Fruit fly (Drosophila melanogaster) whole organism: Measurements from ENCODE around the gene CG5290.

Experiments
- CG8478 ChIP-seq: fragments of >200 bp; optimal IDR thresholded peaks from 2 replicates; lab custom pipeline; 2018; ENCODE audit warnings: inconsistent platforms
- Dll ChIP-seq: fragments of >200 bp; optimal IDR thresholded peaks from 2 replicates; lab custom pipeline; 2017
- EcR ChIP-seq, 2 experiments: fragments of >200 bp; optimal IDR thresholded peaks; 2 replicates each; lab custom pipeline; 2017; ENCODE audit warnings: missing biosample characterization in 2 of 2, missing genetic modification characterization in 2 of 2, missing genetic modification reagents in 2 of 2
- pan ChIP-seq: fragments of >200 bp; optimal IDR thresholded peaks from 2 replicates; lab custom pipeline; 2017
- psq ChIP-seq: fragments of >200 bp; optimal IDR thresholded peaks from 2 replicates; lab custom pipeline; 2017
- usp ChIP-seq: fragments of >200 bp; optimal IDR thresholded peaks from 2 replicates; lab custom pipeline; 2017; ENCODE audit warnings: missing biosample characterization, missing genetic modification characterization, mixed read lengths

Gene CG5290

DNA sequence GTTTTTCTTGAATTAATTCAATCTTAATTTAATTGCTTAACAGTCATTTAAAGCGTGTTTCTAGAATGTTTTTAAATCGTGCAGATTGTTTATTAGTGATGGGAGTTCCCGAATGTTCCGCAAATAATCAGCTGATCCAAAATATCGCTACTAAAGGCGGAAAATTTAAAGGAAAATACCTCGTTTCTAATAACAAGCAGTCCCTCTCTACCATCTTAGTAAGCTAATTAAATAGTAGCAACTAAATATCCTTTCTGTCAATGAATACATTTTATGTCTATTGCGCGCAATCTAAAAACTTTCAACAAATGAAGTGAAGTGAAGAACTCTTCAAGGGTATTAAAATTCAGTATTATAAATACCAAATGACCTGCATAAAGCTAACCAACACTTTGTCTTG, at the start of gene CG5290:
Gene CG5290, minus strand, starts transcription at position 118 of the 400 bp plus-strand sequence.
- TF ChIP-seq psq (lab: Kevin White, UChicago) = no peak
- no peak for TF ChIP-seq Dll
- no peak for TF ChIP-seq CG8478
- TF ChIP-seq usp (GFP tag; lab: Kevin White, UChicago) = no peak
- TF ChIP-seq EcR (GFP tag; optimal IDR thresholded peaks at IDR 0.05; lab: Kevin White, UChicago) = no peak
- TF ChIP-seq pan (lab: Kevin White, UChicago) = no peak

DNA sequence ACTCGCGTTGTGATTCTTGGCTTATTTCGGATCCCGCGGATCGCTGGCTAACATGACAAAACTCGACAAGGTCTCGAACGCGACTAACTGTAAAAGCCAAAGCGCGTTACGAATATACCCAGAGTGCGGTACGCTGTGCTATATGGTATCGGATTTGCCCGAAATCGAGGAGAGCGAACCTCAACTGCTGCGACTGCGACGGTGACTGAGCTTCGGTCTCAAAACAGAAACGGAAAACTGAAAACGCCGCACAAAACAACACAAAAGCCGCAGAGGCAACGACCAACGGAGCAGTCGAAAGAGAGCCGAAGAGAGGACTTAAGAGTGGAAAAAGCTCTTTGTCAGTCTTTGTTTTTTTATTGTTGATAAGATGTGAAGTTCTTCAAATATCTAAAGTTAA, 49.2 kb upstream of the CG5290 start:
- TF ChIP-seq CG8478 (no peak), EcR (GFP tag; optimal IDR thresholded peaks at IDR 0.05; lab: Kevin White, UChicago) (no peak), Dll (no peak), pan (lab: Kevin White, UChicago) (no peak), usp (GFP tag; lab: Kevin White, UChicago) (no peak), psq (lab: Kevin White, UChicago) (no peak)

DNA sequence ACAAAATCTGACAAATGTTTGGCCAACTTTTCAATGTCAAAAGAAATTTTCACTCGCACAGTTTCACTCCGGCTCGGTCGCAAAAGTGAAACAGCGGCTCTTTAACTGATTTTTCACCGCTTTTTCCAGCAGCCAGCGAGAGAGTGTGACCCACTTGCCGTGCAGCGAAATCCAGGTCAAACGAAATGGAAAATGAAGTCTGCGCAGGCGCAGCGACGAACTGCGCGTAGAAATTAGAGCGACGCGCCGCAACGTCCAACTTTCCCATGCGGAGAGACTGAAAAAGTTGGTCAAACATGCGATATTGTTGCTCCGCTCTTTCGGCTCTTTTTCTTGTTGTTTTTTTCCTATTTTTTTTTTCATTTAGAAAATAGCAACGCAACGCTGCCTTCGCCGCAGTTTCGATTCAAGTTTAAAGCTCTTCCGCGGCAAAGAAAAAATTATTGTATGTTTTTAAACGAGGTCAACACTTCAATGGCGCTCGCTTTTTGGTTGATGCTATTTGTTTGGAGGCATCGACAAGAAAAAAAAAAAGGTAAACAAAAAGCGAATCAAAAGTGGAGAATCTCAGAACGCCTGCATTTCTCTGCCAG, 48.0 kb upstream of the CG5290 start:
- TF ChIP-seq EcR (GFP tag; optimal IDR thresholded peaks at IDR 0.05; lab: Kevin White, UChicago) (no peak), pan (lab: Kevin White, UChicago) (peak; percentile 50)

DNA sequence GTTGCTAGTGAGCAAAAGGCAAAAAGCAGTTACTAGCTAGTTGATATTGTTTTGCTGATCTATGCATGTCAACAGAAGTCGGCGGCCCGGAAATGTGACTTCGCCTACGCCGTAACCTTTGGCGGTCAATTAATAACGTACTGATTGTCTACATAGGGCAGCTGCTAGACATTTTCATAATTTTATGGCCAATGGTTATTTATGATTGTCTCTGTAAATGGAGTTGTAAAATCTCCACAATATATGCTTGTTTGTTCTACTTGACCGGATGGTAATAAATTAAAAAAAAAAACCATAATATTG, 46.6 kb upstream of the CG5290 start:
- TF ChIP-seq pan (lab: Kevin White, UChicago) = no peak
- no peak for TF ChIP-seq psq (lab: Kevin White, UChicago)
- no peak for TF ChIP-seq usp (GFP tag; lab: Kevin White, UChicago)
- TF ChIP-seq Dll = no peak
- TF ChIP-seq EcR (GFP tag; optimal IDR thresholded peaks at IDR 0.05; lab: Kevin White, UChicago) = no peak
- no peak for TF ChIP-seq CG8478

DNA sequence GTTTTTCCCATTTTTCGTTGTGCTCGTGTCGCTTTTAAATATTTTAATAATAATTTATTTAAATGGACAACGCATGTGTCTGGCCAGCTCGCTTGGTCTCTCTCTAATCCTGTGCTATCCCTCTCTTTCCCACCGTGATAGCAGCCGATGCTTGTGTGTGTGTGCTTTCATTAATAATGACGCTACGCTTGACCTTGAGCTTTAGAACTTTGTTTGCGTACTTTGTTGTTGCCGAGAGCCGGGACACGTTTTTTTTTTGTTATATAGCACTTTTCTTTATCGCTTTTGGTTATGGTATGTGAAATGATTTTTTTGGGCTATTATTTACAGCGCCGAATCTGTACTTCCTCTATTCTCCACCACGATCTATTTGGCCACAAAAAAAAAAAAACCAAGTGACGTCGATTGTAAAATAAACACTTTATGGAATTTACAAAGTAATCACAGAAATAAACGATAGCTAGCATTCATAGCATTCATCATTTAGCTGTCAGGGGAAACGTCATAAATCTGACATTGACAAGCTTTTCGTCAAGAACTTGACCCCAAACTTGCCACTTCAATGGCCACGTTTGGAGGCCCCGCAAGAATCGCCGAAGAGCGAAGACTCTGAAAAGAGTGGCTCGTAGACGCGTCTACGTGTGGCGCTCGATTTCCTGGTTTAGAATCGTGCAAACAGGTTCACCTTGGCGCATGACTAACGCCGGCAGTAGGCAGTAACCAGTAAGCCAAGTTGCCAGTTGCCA, 46.0 kb upstream of the CG5290 start:
- TF ChIP-seq psq (lab: Kevin White, UChicago) (no peak), EcR (GFP tag; optimal IDR thresholded peaks at IDR 0.05; lab: Kevin White, UChicago) (no peak), CG8478 (no peak), usp (GFP tag; lab: Kevin White, UChicago) (no peak)

DNA sequence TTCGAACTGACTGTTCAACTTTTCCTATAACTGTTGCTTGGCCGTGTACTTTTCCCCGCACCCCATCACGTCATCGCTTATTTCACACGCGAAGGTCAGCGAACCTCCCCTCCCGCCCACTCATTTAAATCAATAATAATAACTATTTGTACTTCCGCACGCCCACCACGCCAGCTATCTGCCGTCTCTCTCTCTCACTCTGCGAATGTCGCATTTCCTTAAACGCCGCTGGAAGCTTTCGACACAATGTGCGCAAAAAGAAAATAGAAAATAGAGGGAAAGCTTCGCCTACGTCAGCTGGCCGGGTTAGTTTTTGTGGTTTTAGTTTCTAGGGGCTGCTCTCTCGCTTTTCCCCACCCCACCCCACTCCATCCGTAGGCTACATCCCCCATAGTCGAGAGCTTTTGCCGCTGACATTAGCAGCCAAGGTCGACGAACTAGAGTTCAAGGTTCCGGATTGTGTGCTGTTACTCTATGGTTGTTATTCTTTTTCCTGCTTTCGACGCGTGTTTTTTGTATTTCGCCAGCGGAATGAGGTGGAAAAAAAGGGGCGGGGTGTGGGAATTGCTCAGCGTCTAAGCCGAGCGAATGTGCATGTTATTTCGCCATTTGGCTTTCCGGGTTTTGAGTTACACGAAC, 44.1 kb upstream of the CG5290 start:
- TF ChIP-seq pan (lab: Kevin White, UChicago) (no peak), Dll (no peak), psq (lab: Kevin White, UChicago) (no peak), EcR (GFP tag; optimal IDR thresholded peaks at IDR 0.05; lab: Kevin White, UChicago) (peak in 1 of 2 experiments; percentile 69), usp (GFP tag; lab: Kevin White, UChicago) (no peak), CG8478 (no peak)

DNA sequence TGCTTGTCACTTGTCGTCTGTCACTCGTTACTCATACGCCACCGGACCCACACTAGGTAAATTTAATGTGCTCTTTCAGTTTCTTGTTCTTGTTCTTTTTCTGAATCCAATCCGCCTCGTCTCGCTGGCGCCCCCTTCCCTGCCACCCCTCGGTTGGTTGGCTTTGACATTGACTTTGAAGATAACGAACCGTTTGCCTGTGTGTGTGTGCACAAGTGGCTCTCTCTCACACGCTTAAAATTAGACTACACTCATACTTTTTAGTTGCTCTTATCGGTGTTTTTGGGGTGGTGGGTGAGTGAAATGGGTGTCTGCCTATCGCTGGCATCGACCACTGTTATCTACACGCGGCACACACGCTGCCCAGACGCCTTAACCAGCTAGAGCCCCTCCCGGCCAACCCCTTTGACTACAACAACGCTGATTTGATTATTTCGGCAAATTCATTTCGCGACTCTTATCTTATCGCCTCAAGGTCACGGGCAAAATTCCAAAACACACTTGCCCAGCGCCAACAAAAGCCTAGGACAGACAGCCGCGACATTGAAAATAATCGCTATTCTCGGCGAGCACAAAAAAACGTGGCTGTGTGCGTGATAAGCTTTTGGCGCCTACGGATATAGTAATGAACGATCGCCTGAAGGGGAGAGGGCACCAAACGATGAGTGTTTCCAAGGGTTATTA, 37.9 kb upstream of the CG5290 start:
- no peak for TF ChIP-seq usp (GFP tag; lab: Kevin White, UChicago)
- TF ChIP-seq Dll = no peak
- no peak for TF ChIP-seq CG8478
- no peak for TF ChIP-seq EcR (GFP tag; optimal IDR thresholded peaks at IDR 0.05; lab: Kevin White, UChicago)
- TF ChIP-seq pan (lab: Kevin White, UChicago) = no peak
- no peak for TF ChIP-seq psq (lab: Kevin White, UChicago)

DNA sequence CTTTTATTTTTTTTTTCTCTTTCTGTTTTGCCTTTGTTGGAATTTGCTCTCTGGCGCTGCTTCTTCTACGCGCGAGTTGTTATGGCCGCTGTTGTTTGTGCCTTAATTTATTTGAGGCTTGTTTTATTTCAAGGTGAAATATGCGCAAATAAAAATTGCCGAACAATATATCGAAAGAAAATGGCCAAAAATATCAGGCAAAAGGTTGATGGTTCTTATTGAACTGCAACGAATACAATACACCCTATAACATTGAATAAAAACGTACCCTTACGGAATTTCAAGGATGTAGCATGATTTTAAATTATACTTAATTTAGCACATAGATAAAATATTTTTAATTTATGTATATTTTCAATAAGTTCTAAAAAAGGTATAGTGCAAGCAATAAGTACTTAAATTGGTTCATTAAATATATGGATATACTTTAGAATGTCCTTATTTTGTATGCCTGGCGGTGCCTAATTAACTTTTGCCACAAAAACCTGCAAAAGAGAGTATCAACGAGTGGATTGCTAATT, 37.2 kb upstream of the CG5290 start:
- TF ChIP-seq psq (lab: Kevin White, UChicago) = no peak
- TF ChIP-seq EcR (GFP tag; optimal IDR thresholded peaks at IDR 0.05; lab: Kevin White, UChicago) = no peak

DNA sequence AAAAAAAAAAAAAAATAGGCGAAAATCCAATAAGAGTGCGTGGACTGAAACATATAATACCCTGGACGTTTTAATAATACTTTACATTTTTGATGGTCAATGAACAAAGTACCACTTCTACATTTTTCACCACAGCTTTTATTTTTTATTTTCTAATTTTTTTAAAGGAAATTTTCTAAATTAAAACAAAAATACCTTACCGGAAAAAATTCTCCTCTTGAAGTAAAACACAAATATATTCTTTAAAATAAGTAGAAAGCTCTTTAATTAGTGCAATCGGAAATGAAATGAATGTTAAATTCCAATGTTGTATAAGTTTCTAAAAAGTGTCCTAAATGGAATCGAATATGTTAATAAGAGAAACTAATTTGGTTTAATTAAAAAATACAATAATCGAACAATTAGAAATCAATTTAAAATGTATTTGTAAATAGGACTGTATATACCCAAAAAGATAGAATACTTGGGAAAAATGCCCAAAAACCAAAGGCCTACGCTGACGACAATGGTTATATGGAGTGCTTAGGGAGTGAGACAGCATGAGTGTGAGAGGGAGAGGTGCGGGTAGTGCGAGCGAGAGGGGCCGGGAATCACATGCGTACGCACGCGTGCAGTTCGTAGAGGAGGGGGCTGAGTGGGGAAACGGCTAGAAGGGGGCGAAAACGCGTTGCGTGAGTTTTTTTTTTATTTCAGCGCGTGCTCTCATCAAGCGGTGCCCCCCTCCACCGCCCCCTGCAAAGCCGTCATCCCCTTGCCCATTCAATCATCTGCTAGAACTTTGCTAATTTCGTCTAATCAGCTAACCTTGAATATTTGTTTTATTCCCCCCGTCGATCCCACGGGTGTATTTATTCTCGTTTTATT, 36.5 kb upstream of the CG5290 start:
- TF ChIP-seq usp (GFP tag; lab: Kevin White, UChicago) = no peak
- TF ChIP-seq pan (lab: Kevin White, UChicago) = no peak
- no peak for TF ChIP-seq psq (lab: Kevin White, UChicago)

DNA sequence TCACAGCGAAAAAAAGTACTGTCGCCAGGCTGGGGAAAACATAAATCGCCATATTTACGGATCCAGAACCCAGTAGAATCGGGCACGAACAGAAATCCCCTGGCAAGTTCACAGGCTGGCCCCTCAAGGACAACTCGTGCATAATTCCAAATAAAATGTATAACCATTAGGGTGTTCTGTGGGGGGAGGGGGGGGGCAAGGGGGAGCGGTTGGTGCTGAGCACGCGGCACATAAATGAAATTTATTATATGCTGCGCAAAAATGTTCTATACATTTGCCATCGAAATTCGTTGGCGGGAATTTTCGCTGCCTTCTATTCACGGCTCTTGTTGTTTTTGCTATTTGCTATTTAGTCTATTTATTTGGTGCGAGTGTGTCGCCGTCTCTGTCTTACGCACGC, 35.8 kb upstream of the CG5290 start:
- no peak for TF ChIP-seq psq (lab: Kevin White, UChicago)
- no peak for TF ChIP-seq Dll
- TF ChIP-seq CG8478 = no peak
- no peak for TF ChIP-seq usp (GFP tag; lab: Kevin White, UChicago)
- no peak for TF ChIP-seq EcR (GFP tag; optimal IDR thresholded peaks at IDR 0.05; lab: Kevin White, UChicago)
- TF ChIP-seq pan (lab: Kevin White, UChicago) = no peak

DNA sequence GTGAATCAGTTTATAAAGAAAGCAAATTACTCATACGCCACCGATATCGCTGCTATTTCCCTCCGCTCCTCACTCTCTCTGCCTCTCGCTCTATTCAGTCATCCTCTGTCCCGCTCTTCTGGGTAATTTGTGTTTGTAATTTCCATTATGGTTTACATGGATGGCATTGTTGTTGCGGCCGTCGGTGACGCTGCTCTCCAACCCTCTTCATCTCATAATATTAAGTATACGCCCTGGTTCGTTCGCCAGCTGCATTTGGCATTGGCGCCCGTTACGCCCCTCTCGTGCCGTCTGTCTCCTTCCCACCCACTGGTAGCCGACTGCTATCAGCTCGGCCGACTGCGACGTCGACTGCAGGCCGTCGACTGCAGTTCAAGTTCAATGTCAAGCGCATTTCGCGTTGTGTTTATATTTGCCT, 34.9 kb upstream of the CG5290 start:
- TF ChIP-seq CG8478 (no peak), EcR (GFP tag; optimal IDR thresholded peaks at IDR 0.05; lab: Kevin White, UChicago) (peak in 1 of 2 experiments; percentile 64), usp (GFP tag; lab: Kevin White, UChicago) (no peak)
